Worm (Caenorhabditis elegans) whole organism, late embryonic: ENCODE results near the gene C16C8.20.

ENCODE experiments used
- C08G9.2 ChIP-seq: sonication (generic microtip); optimal IDR thresholded peaks from 2 replicates; lab custom pipeline; 2016; ENCODE audit warnings: mild to moderate bottlenecking, missing genetic modification characterization, moderate library complexity, missing compliant biosample characterization
- ahr-1 ChIP-seq: sonication (generic microtip); optimal IDR thresholded peaks from 2 replicates; lab custom pipeline; 2016; ENCODE audit warnings: missing genetic modification characterization, missing compliant biosample characterization
- ceh-2 ChIP-seq: sonication (generic microtip); optimal IDR thresholded peaks from 2 replicates; lab custom pipeline; 2016; ENCODE audit warnings: missing genotype, missing genetic modification characterization, missing compliant biosample characterization
- dve-1 ChIP-seq: sonication (generic microtip); optimal IDR thresholded peaks from 2 replicates; lab custom pipeline; 2017; ENCODE audit warnings: antibody characterized with exemption, mild to moderate bottlenecking, missing genetic modification characterization, missing compliant biosample characterization
- elt-2 ChIP-seq: sonication (generic microtip); optimal IDR thresholded peaks from 2 replicates; lab custom pipeline; 2016; ENCODE audit warnings: missing genetic modification reagents, missing genetic modification characterization, missing compliant biosample characterization
- ets-4 ChIP-seq: sonication (generic microtip); optimal IDR thresholded peaks from 2 replicates; lab custom pipeline; 2016; ENCODE audit warnings: missing genetic modification characterization, missing compliant biosample characterization
- fkh-10 ChIP-seq: fragments of 150-350 bp; optimal IDR thresholded peaks from 2 replicates; lab custom pipeline; 2014; ENCODE audit warnings: missing biosample characterization, missing genetic modification reagents, missing genetic modification characterization
- hlh-6 ChIP-seq: sonication (generic microtip); optimal IDR thresholded peaks from 2 replicates; lab custom pipeline; 2016; ENCODE audit warnings: missing genotype, missing genetic modification characterization, missing compliant biosample characterization
- pha-4 ChIP-seq: fragments of 150-350 bp; optimal IDR thresholded peaks from 2 replicates; lab custom pipeline; 2018; ENCODE audit warnings: missing biosample characterization, missing genetic modification reagents, missing genetic modification characterization
- sdc-2 ChIP-seq: sonication (generic microtip); optimal IDR thresholded peaks from 2 replicates; lab custom pipeline; 2016; ENCODE audit warnings: missing genotype, missing genetic modification characterization, missing compliant biosample characterization
- tbx-2 ChIP-seq: sonication (generic microtip); optimal IDR thresholded peaks from 2 replicates; lab custom pipeline; 2016; ENCODE audit warnings: missing genetic modification characterization, missing compliant biosample characterization
- unc-55 ChIP-seq: sonication (generic microtip); optimal IDR thresholded peaks from 2 replicates; lab custom pipeline; 2017; ENCODE audit warnings: missing biosample characterization, missing genetic modification reagents, missing genetic modification characterization
- unc-86 ChIP-seq: sonication (generic microtip); optimal IDR thresholded peaks from 2 replicates; lab custom pipeline; 2016; ENCODE audit warnings: missing genetic modification characterization, missing compliant biosample characterization

ce11 chrII:3472817-3473216 is 26.1 kb downstream of the C16C8.20 start, which contains the start of gene Y49F6B.6:
- TF ChIP-seq hlh-6 (tag; lab: Kevin White, UChicago) (no peak), ceh-2 (tag; lab: Kevin White, UChicago) (no peak), ets-4 (no peak), elt-2 (tag; lab: Kevin White, UChicago) (no peak), ahr-1 (no peak), unc-55 (GFP tag; lab: Kevin White, UChicago) (no peak), unc-86 (no peak), fkh-10 (GFP tag; lab: Kevin White, UChicago) (no peak), C08G9.2 (tag; lab: Kevin White, UChicago) (no peak), dve-1 (no peak), tbx-2 (tag; lab: Kevin White, UChicago) (no peak), sdc-2 (tag; lab: Kevin White, UChicago) (no peak), pha-4 (tag; lab: Kevin White, UChicago) (no peak)
